Worm (Caenorhabditis elegans) whole organism, L1 larva: ENCODE data around the gene ehs-1.

Experiments used
- F16B12.6 ChIP-seq: fragments of 150-350 bp; optimal IDR thresholded peaks from 2 replicates; lab custom pipeline; 2014; ENCODE audit warnings: missing biosample characterization, missing genetic modification characterization
- ceh-63 ChIP-seq: fragments of 200-800 bp; sonication (Bioruptor generic); optimal IDR thresholded peaks from 2 replicates; lab custom pipeline; 2018; ENCODE audit warnings: mild to moderate bottlenecking, missing genetic modification characterization, missing compliant biosample characterization
- ceh-8 ChIP-seq: fragments of 200-800 bp; sonication (Bioruptor generic); optimal IDR thresholded peaks from 2 replicates; lab custom pipeline; 2018; ENCODE audit warnings: mild to moderate bottlenecking, missing genetic modification characterization, moderate library complexity, missing compliant biosample characterization
- ceh-82 ChIP-seq, 3 experiments: fragments of 150-350 bp in 1 of 3; sonication (generic microtip) in 2 of 3; optimal IDR thresholded peaks; 2 replicates each; lab custom pipeline; 2014 to 2017; ENCODE audit warnings: missing biosample characterization in 3 of 3, missing genetic modification characterization in 3 of 3
- ceh-88 ChIP-seq: fragments of 200-800 bp; sonication (Bioruptor generic); IDR thresholded peaks from 2 replicates; pipeline ENCODE4 v1.3.6; 2022; ENCODE audit warnings: missing genetic modification characterization, missing compliant biosample characterization
- ceh-90 ChIP-seq: sonication (generic microtip); optimal IDR thresholded peaks from 2 replicates; lab custom pipeline; 2016; ENCODE audit warnings: missing genetic modification characterization, missing compliant biosample characterization
- dpl-1 ChIP-seq, 3 experiments: fragments of 150-350 bp in 2 of 3; sonication (generic microtip) in 1 of 3; optimal IDR thresholded peaks; 2 replicates each; lab custom pipeline; 2014 to 2017; ENCODE audit warnings: missing biosample characterization in 3 of 3, missing genetic modification characterization in 3 of 3, missing genetic modification reagents in 3 of 3
- dsc-1 ChIP-seq: sonication (generic microtip); optimal IDR thresholded peaks from 2 replicates; lab custom pipeline; 2016; ENCODE audit warnings: mild to moderate bottlenecking, missing genetic modification characterization, missing compliant biosample characterization
- egl-13 ChIP-seq: sonication (generic microtip); optimal IDR thresholded peaks from 2 replicates; lab custom pipeline; 2016; ENCODE audit warnings: missing genotype, missing genetic modification reagents, missing genetic modification characterization, missing compliant biosample characterization
- egl-27 ChIP-seq, 2 experiments: fragments of 150-350 bp in 1 of 2; sonication (generic microtip); optimal IDR thresholded peaks; 3 replicates each; lab custom pipeline; 2017 to 2018; ENCODE audit warnings: missing biosample characterization in 2 of 2, missing genetic modification characterization in 2 of 2, missing genetic modification reagents in 2 of 2
- elt-2 ChIP-seq: sonication (generic microtip); optimal IDR thresholded peaks from 2 replicates; lab custom pipeline; 2016; ENCODE audit warnings: missing genetic modification characterization, mild to moderate bottlenecking, inconsistent platforms, missing compliant biosample characterization, missing genetic modification reagents
- grh-1 ChIP-seq: fragments of 200-800 bp; sonication (Bioruptor generic); IDR thresholded peaks from 2 replicates; pipeline ENCODE4 v1.3.6; 2022; ENCODE audit warnings: missing genetic modification reagents, missing genetic modification characterization, missing compliant biosample characterization
- irx-1 ChIP-seq: sonication (generic microtip); optimal IDR thresholded peaks from 2 replicates; lab custom pipeline; 2016; ENCODE audit warnings: missing genetic modification characterization, missing compliant biosample characterization
- isw-1 ChIP-seq: fragments of 200-800 bp; sonication (Bioruptor generic); IDR thresholded peaks from 2 replicates; pipeline ENCODE4 v1.3.6; 2022; ENCODE audit warnings: missing genetic modification characterization, missing compliant biosample characterization
- lin-14 ChIP-seq: fragments of 200-800 bp; sonication (Bioruptor generic); optimal IDR thresholded peaks from 2 replicates; lab custom pipeline; 2018; ENCODE audit warnings: mild to moderate bottlenecking, missing genetic modification characterization, moderate library complexity, missing compliant biosample characterization
- lsy-2 ChIP-seq, 2 experiments: fragments of 150-350 bp; optimal IDR thresholded peaks; 2 replicates each; lab custom pipeline; 2014; ENCODE audit warnings: missing biosample characterization in 2 of 2, missing genetic modification characterization in 2 of 2
- mef-2 ChIP-seq: fragments of 150-350 bp; optimal IDR thresholded peaks from 2 replicates; lab custom pipeline; 2014; ENCODE audit warnings: missing biosample characterization, missing genetic modification characterization
- mep-1 ChIP-seq: fragments of 150-350 bp; optimal IDR thresholded peaks from 2 replicates; lab custom pipeline; 2014; ENCODE audit warnings: missing biosample characterization, missing genetic modification characterization
- nhr-12 ChIP-seq: sonication (generic microtip); optimal IDR thresholded peaks from 2 replicates; lab custom pipeline; 2017; ENCODE audit warnings: missing biosample characterization, missing genetic modification characterization
- nhr-47 ChIP-seq: sonication (generic microtip); optimal IDR thresholded peaks from 2 replicates; lab custom pipeline; 2016; ENCODE audit warnings: mild to moderate bottlenecking, missing genetic modification characterization, moderate library complexity, missing compliant biosample characterization
- nhr-76 ChIP-seq: sonication (generic microtip); optimal IDR thresholded peaks from 2 replicates; lab custom pipeline; 2017; ENCODE audit warnings: missing biosample characterization, missing genetic modification characterization
- nhr-77 ChIP-seq: fragments of 150-350 bp; optimal IDR thresholded peaks from 2 replicates; lab custom pipeline; 2014; ENCODE audit warnings: missing biosample characterization, missing genetic modification characterization
- nhr-84 ChIP-seq: sonication (generic microtip); optimal IDR thresholded peaks from 2 replicates; lab custom pipeline; 2017; ENCODE audit warnings: missing biosample characterization, missing genetic modification characterization
- nhr-85 ChIP-seq: sonication (generic microtip); peaks from one replicate; lab custom pipeline; 2016; ENCODE audit warnings: missing genetic modification characterization, inconsistent platforms, missing compliant biosample characterization
- nhr-90 ChIP-seq: sonication (generic microtip); optimal IDR thresholded peaks from 2 replicates; lab custom pipeline; 2016; ENCODE audit warnings: mild to moderate bottlenecking, missing genetic modification characterization, missing compliant biosample characterization; ENCODE audit not compliant: poor library complexity
- pag-3 ChIP-seq: sonication (generic microtip); optimal IDR thresholded peaks from 2 replicates; lab custom pipeline; 2017; ENCODE audit warnings: missing genetic modification characterization, mild to moderate bottlenecking, missing compliant biosample characterization, antibody characterized with exemption, borderline replicate concordance; ENCODE audit not compliant: insufficient read depth
- pax-3 ChIP-seq: fragments of 200-800 bp; sonication (Bioruptor generic); optimal IDR thresholded peaks from 2 replicates; lab custom pipeline; 2018; ENCODE audit warnings: mild to moderate bottlenecking, missing genetic modification characterization, moderate library complexity, missing compliant biosample characterization
- pqm-1 ChIP-seq: sonication (generic microtip); optimal IDR thresholded peaks from 3 replicates; lab custom pipeline; 2017; ENCODE audit warnings: missing biosample characterization, missing genetic modification characterization
- skn-1 ChIP-seq: fragments of 150-350 bp; optimal IDR thresholded peaks from 2 replicates; lab custom pipeline; 2014; ENCODE audit warnings: missing biosample characterization, missing genetic modification characterization
- sox-4 ChIP-seq: sonication (generic microtip); optimal IDR thresholded peaks from 2 replicates; lab custom pipeline; 2016; ENCODE audit warnings: missing genetic modification characterization, missing compliant biosample characterization
- swsn-7 ChIP-seq: sonication (generic microtip); optimal IDR thresholded peaks from 2 replicates; lab custom pipeline; 2016; ENCODE audit warnings: missing genetic modification characterization, missing compliant biosample characterization
- tlp-1 ChIP-seq: fragments of 150-350 bp; optimal IDR thresholded peaks from 2 replicates; lab custom pipeline; 2014; ENCODE audit warnings: missing biosample characterization, missing genetic modification characterization
- unc-130 ChIP-seq: fragments of 150-350 bp; optimal IDR thresholded peaks from 2 replicates; lab custom pipeline; 2017; ENCODE audit warnings: missing biosample characterization, missing genetic modification characterization, inconsistent platforms
- unc-30 ChIP-seq: sonication (generic microtip); optimal IDR thresholded peaks from 2 replicates; lab custom pipeline; 2017; ENCODE audit warnings: missing biosample characterization, missing genetic modification characterization
- unc-62 ChIP-seq: fragments of 150-350 bp; optimal IDR thresholded peaks from 2 replicates; lab custom pipeline; 2014; ENCODE audit warnings: missing biosample characterization, missing genetic modification reagents, missing genetic modification characterization
- ztf-11 ChIP-seq, 2 experiments: sonication (generic microtip); optimal IDR thresholded peaks; 2 replicates each; lab custom pipeline; 2016 to 2017; ENCODE audit warnings: missing genetic modification characterization in 2 of 2, missing biosample characterization in 1 of 2, missing compliant biosample characterization in 1 of 2

The ehs-1 gene

ce11 chrII:5828486-5828885 lies 8.0 kb downstream of the ehs-1 start, which contains the start of gene ZK1248.11:
ZK1248.11 (minus strand) TSS chrII:5828586.
- TF ChIP-seq nhr-77 (tag; lab: Kevin White, UChicago) (no peak), F16B12.6 (tag; lab: Kevin White, UChicago) (no peak), unc-62 (no peak), skn-1 (tag; lab: Kevin White, UChicago) (no peak), nhr-90 (tag; lab: Kevin White, UChicago) (no peak)

- TF ChIP-seq nhr-47 (tag; lab: Kevin White, UChicago) = no peak
- TF ChIP-seq lin-14 (GFP tag; lab: Kevin White, UChicago) = no peak
- no peak for TF ChIP-seq nhr-85
- peak; percentile 55 for TF ChIP-seq elt-2 (tag; lab: Kevin White, UChicago)
These were observed 9.5 kb downstream of the ehs-1 start, which contains the start of gene col-74 for ce11 chrII:5829940-5830424. col-74 (plus strand) TSS chrII:5830374.

- TF ChIP-seq pax-3 (tag; lab: Kevin White, UChicago) = no peak
- TF ChIP-seq ceh-88 = no peak
- TF ChIP-seq unc-130 = no peak
- TF ChIP-seq pag-3 (tag; lab: Kevin White, UChicago) = no peak
- no peak for TF ChIP-seq swsn-7 (tag; lab: Kevin White, UChicago)
- TF ChIP-seq egl-27 (tag; optimal IDR thresholded peaks at IDR 0.05; lab: Kevin White, UChicago) = no peak
- no peak for TF ChIP-seq irx-1
- TF ChIP-seq mef-2 (tag; lab: Kevin White, UChicago) = no peak
- no peak for TF ChIP-seq lsy-2 (tag; optimal IDR thresholded peaks at IDR 0.05; lab: Kevin White, UChicago)
- no peak for TF ChIP-seq nhr-84
- no peak for TF ChIP-seq unc-30 (tag; lab: Kevin White, UChicago)
- TF ChIP-seq ztf-11 (tag; optimal IDR thresholded peaks at IDR 0.05; lab: Kevin White, UChicago) = no peak
- no peak for TF ChIP-seq dsc-1
- no peak for TF ChIP-seq ceh-8 (GFP tag; lab: Kevin White, UChicago)
- TF ChIP-seq, all 84 proteins: peak for 0
These were observed 10.9 kb downstream of the ehs-1 start for ce11 chrII:5831373-5831772.

ce11 chrII:5833136-5833535 lies 12.6 kb downstream of the ehs-1 start, which contains the start of gene gtap-1:
gtap-1 (minus strand) TSS chrII:5833236.
- no peak for TF ChIP-seq ceh-63
- TF ChIP-seq ceh-82 (tag; optimal IDR thresholded peaks at IDR 0.05; lab: Kevin White, UChicago) = no peak
- TF ChIP-seq tlp-1 = no peak
- TF ChIP-seq pqm-1 (tag; lab: Kevin White, UChicago) = no peak
- no peak for TF ChIP-seq egl-13 (tag; lab: Kevin White, UChicago)
- TF ChIP-seq grh-1 (GFP tag; lab: Robert Waterston, UW) = no peak
- TF ChIP-seq ceh-90 = no peak
- no peak for TF ChIP-seq swsn-7 (tag; lab: Kevin White, UChicago)
- no peak for TF ChIP-seq nhr-76
- TF ChIP-seq pag-3 (tag; lab: Kevin White, UChicago) = no peak
- no peak for TF ChIP-seq dpl-1 (GFP tag; optimal IDR thresholded peaks at IDR 0.05; lab: Kevin White, UChicago)
- no peak for TF ChIP-seq nhr-12 (tag; lab: Kevin White, UChicago)
- TF ChIP-seq nhr-84 = no peak
- no peak for TF ChIP-seq isw-1
- TF ChIP-seq sox-4 (tag; lab: Kevin White, UChicago) = no peak
- no peak for TF ChIP-seq nhr-90 (tag; lab: Kevin White, UChicago)
- TF ChIP-seq mep-1 = no peak
